Worm (Caenorhabditis elegans) whole organism, young adult: ENCODE measurements around the gene glb-15.

ENCODE experiments used
- C17E4.6 ChIP-seq: fragments of 200-800 bp; sonication (Bioruptor generic); IDR thresholded peaks from 2 replicates; pipeline ENCODE4 v1.3.6; 2022; ENCODE audit warnings: missing genetic modification reagents, missing genetic modification characterization, missing compliant biosample characterization
- F10E7.11 ChIP-seq: sonication (generic microtip); optimal IDR thresholded peaks from 2 replicates; lab custom pipeline; 2017; ENCODE audit warnings: mild to moderate bottlenecking, missing genetic modification characterization, moderate library complexity, missing compliant biosample characterization
- F22D6.2 ChIP-seq: sonication (generic microtip); optimal IDR thresholded peaks from 2 replicates; lab custom pipeline; 2016; ENCODE audit warnings: mild to moderate bottlenecking, missing genetic modification characterization, missing compliant biosample characterization
- F33H1.4 ChIP-seq: fragments of 200-800 bp; sonication (Bioruptor generic); IDR thresholded peaks from 2 replicates; pipeline ENCODE4 v1.3.6; 2022; ENCODE audit warnings: missing genetic modification reagents, missing genetic modification characterization, missing compliant biosample characterization
- F57A8.1 ChIP-seq: fragments of 200-800 bp; sonication (Bioruptor generic); optimal IDR thresholded peaks from 2 replicates; lab custom pipeline; 2018; ENCODE audit warnings: mild to moderate bottlenecking, missing genetic modification characterization, moderate library complexity, missing compliant biosample characterization
- T07F8.4 ChIP-seq: sonication (generic microtip); optimal IDR thresholded peaks from 2 replicates; lab custom pipeline; 2016; ENCODE audit warnings: mild to moderate bottlenecking, missing genetic modification characterization, moderate library complexity, missing compliant biosample characterization
- Y56A3A.18 ChIP-seq: fragments of 200-800 bp; sonication (Bioruptor generic); IDR thresholded peaks from 2 replicates; pipeline ENCODE4 v1.3.6; 2022; ENCODE audit warnings: missing genetic modification reagents, missing genetic modification characterization, missing compliant biosample characterization
- Y95B8A.8 ChIP-seq: fragments of 200-800 bp; sonication (Bioruptor generic); IDR thresholded peaks from 2 replicates; pipeline ENCODE4 v1.3.6; 2022; ENCODE audit warnings: missing genetic modification reagents, missing genetic modification characterization, missing compliant biosample characterization
- ZK185.1 ChIP-seq: sonication (generic microtip); optimal IDR thresholded peaks from 2 replicates; lab custom pipeline; 2016; ENCODE audit warnings: mild to moderate bottlenecking, missing genetic modification characterization, missing compliant biosample characterization; ENCODE audit not compliant: poor library complexity, severe bottlenecking
- akir-1 ChIP-seq: fragments of 200-800 bp; sonication (Bioruptor generic); optimal IDR thresholded peaks from 2 replicates; lab custom pipeline; 2018; ENCODE audit warnings: mild to moderate bottlenecking, missing genetic modification characterization, moderate library complexity, missing compliant biosample characterization
- ama-1 ChIP-seq, 3 experiments: fragments of 150-350 bp in 1 of 3; sonication (generic microtip) in 2 of 3; optimal IDR thresholded peaks; 2 replicates each; lab custom pipeline; 2014 to 2018; ENCODE audit warnings: missing biosample characterization in 2 of 3, missing genetic modification characterization in 2 of 3, missing genetic modification reagents in 2 of 3
- atf-7 ChIP-seq: sonication (generic microtip); optimal IDR thresholded peaks from 2 replicates; lab custom pipeline; 2017; ENCODE audit warnings: mild to moderate bottlenecking, missing genetic modification characterization, missing compliant biosample characterization
- dox-1 ChIP-seq: fragments of 200-800 bp; sonication (Bioruptor generic); IDR thresholded peaks from 2 replicates; pipeline ENCODE4 v1.3.6; 2022; ENCODE audit warnings: missing genetic modification reagents, missing genetic modification characterization, missing compliant biosample characterization
- ekl-4 ChIP-seq: fragments of 200-800 bp; sonication (Bioruptor generic); IDR thresholded peaks from 2 replicates; pipeline ENCODE4 v1.3.6; 2022; ENCODE audit warnings: missing genetic modification reagents, missing genetic modification characterization, missing compliant biosample characterization
- fkh-3 ChIP-seq: sonication (generic microtip); optimal IDR thresholded peaks from 2 replicates; lab custom pipeline; 2016; ENCODE audit warnings: mild to moderate bottlenecking, missing genetic modification characterization, missing compliant biosample characterization
- him-1 ChIP-seq: sonication (generic microtip); optimal IDR thresholded peaks from 2 replicates; lab custom pipeline; 2016; ENCODE audit warnings: missing genotype, missing genetic modification reagents, missing genetic modification characterization, missing compliant biosample characterization
- hlh-12 ChIP-seq: sonication (generic microtip); optimal IDR thresholded peaks from 2 replicates; lab custom pipeline; 2016; ENCODE audit warnings: missing genetic modification characterization, missing compliant biosample characterization
- hlh-26 ChIP-seq: fragments of 200-800 bp; sonication (Bioruptor generic); conservative IDR thresholded peaks from 2 replicates; pipeline ENCODE4 v1.3.6; 2022; ENCODE audit warnings: missing genetic modification reagents, missing genetic modification characterization, missing compliant biosample characterization
- hmg-20 ChIP-seq: fragments of 200-800 bp; sonication (Bioruptor generic); IDR thresholded peaks from 2 replicates; pipeline ENCODE4 v1.3.6; 2022; ENCODE audit warnings: missing genetic modification reagents, missing genetic modification characterization, missing compliant biosample characterization
- hrde-1 ChIP-seq: sonication (generic microtip); optimal IDR thresholded peaks from 2 replicates; lab custom pipeline; 2016; ENCODE audit warnings: missing genetic modification characterization, mild to moderate bottlenecking, missing compliant biosample characterization, moderate library complexity, missing genotype, missing genetic modification reagents, borderline replicate concordance
- lag-1 ChIP-seq: fragments of 200-800 bp; sonication (Bioruptor generic); IDR thresholded peaks from 2 replicates; pipeline ENCODE4 v1.3.6; 2022; ENCODE audit warnings: missing genetic modification reagents, missing genetic modification characterization, missing compliant biosample characterization
- let-607 ChIP-seq, 2 experiments: fragments of 200-800 bp in 1 of 2; sonication (Bioruptor generic) in 1 of 2; sonication (generic microtip) in 1 of 2; optimal IDR thresholded peaks; 2 replicates each; lab custom pipeline; 2016 to 2018; ENCODE audit warnings: mild to moderate bottlenecking in 2 of 2, missing compliant biosample characterization in 2 of 2, missing genetic modification characterization in 2 of 2, moderate library complexity in 2 of 2, missing genotype in 1 of 2
- lin-26 ChIP-seq: fragments of 200-800 bp; sonication (Bioruptor generic); IDR thresholded peaks from 2 replicates; pipeline ENCODE4 v1.3.6; 2022; ENCODE audit warnings: missing genetic modification reagents, missing genetic modification characterization, missing compliant biosample characterization
- lin-35 ChIP-seq, 3 experiments: fragments of 150-350 bp in 2 of 3; sonication (generic microtip) in 1 of 3; optimal IDR thresholded peaks; 2 replicates each; lab custom pipeline; 2014 to 2018; ENCODE audit warnings: missing biosample characterization in 3 of 3, missing genetic modification characterization in 3 of 3, missing genetic modification reagents in 3 of 3
- lin-54 ChIP-seq: fragments of 200-800 bp; sonication (Bioruptor generic); optimal IDR thresholded peaks from 2 replicates; lab custom pipeline; 2018; ENCODE audit warnings: mild to moderate bottlenecking, missing genetic modification characterization, missing compliant biosample characterization
- madf-10 ChIP-seq: sonication (generic microtip); optimal IDR thresholded peaks from 2 replicates; lab custom pipeline; 2016; ENCODE audit warnings: mild to moderate bottlenecking, missing genetic modification characterization, missing compliant biosample characterization
- madf-3 ChIP-seq: fragments of 200-800 bp; sonication (Bioruptor generic); IDR thresholded peaks from 2 replicates; pipeline ENCODE4 v1.3.6; 2022; ENCODE audit warnings: missing genetic modification reagents, missing genetic modification characterization, missing compliant biosample characterization
- madf-6 ChIP-seq: fragments of 200-800 bp; sonication (Bioruptor generic); IDR thresholded peaks from 2 replicates; pipeline ENCODE4 v1.3.6; 2022; ENCODE audit warnings: missing genetic modification reagents, missing genetic modification characterization, missing compliant biosample characterization
- nfya-1 ChIP-seq: sonication (generic microtip); optimal IDR thresholded peaks from 2 replicates; lab custom pipeline; 2017; ENCODE audit warnings: antibody characterized with exemption, missing compliant biosample characterization, missing genetic modification characterization, borderline replicate concordance; ENCODE audit not compliant: insufficient read depth
- nhr-120 ChIP-seq: fragments of 200-800 bp; sonication (Bioruptor generic); IDR thresholded peaks from 2 replicates; pipeline ENCODE4 v1.3.6; 2022; ENCODE audit warnings: missing genetic modification characterization, missing compliant biosample characterization
- nhr-80 ChIP-seq: sonication (generic microtip); optimal IDR thresholded peaks from 2 replicates; lab custom pipeline; 2016; ENCODE audit warnings: missing genetic modification characterization, missing compliant biosample characterization
- rpc-1 ChIP-seq, 2 experiments: fragments of 150-350 bp in 1 of 2; sonication (generic microtip) in 1 of 2; optimal IDR thresholded peaks; 2 replicates each; lab custom pipeline; 2014 to 2018; ENCODE audit warnings: missing biosample characterization in 1 of 2, missing genetic modification characterization in 1 of 2, missing genetic modification reagents in 1 of 2, missing genotype in 1 of 2
- snpc-1.1 ChIP-seq: sonication (generic microtip); optimal IDR thresholded peaks from 2 replicates; lab custom pipeline; 2017; ENCODE audit warnings: missing genetic modification characterization, mild to moderate bottlenecking, missing compliant biosample characterization, antibody characterized with exemption, moderate library complexity, missing genotype, missing genetic modification reagents; ENCODE audit not compliant: insufficient read depth
- tlf-1 ChIP-seq: fragments of 200-800 bp; sonication (Bioruptor generic); optimal IDR thresholded peaks from 2 replicates; lab custom pipeline; 2018; ENCODE audit warnings: mild to moderate bottlenecking, missing genetic modification characterization, missing compliant biosample characterization
- xnd-1 ChIP-seq: sonication (generic microtip); optimal IDR thresholded peaks from 2 replicates; lab custom pipeline; 2016; ENCODE audit warnings: missing genotype, missing genetic modification reagents, missing genetic modification characterization, missing compliant biosample characterization
- zim-3 ChIP-seq: sonication (generic microtip); optimal IDR thresholded peaks from 2 replicates; lab custom pipeline; 2017; ENCODE audit warnings: mild to moderate bottlenecking, missing genetic modification characterization, moderate library complexity, missing compliant biosample characterization
- ztf-26 ChIP-seq: sonication (generic microtip); optimal IDR thresholded peaks from 2 replicates; lab custom pipeline; 2017; ENCODE audit warnings: missing genetic modification characterization, missing compliant biosample characterization
- ztf-3 ChIP-seq: fragments of 200-800 bp; sonication (Bioruptor generic); optimal IDR thresholded peaks from 2 replicates; lab custom pipeline; 2018; ENCODE audit warnings: mild to moderate bottlenecking, missing genetic modification characterization, missing compliant biosample characterization

glb-15 gene

DNA sequence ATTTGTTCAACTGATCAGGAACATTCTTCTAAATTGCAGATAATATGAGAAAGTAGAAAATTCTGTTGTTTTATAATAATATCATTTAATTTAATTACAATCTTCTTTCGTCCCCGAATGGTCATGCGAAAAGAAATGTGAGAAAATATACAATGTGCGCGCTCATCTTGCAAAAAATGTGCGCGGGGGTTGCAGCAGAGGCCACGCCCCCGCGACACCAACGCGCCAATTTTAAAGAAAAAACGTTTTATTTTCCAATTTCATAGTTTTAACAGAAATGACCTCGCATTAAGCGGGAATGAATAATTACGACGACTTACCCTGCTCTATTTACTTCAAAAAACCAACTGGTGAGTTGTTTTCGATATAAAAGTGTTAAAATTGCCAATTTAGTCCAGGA lies 7.6 kb downstream of the glb-15 start, which contains the start of gene sas-5 (continued):
- TF ChIP-seq lin-54 (GFP tag; lab: Kevin White, UChicago) = peak; percentile 87
- TF ChIP-seq ztf-3 (GFP tag; lab: Kevin White, UChicago) = no peak
- TF ChIP-seq lin-26 = peak; percentile 35; the same call in 1 of the 2 replicates
- TF ChIP-seq lag-1 (GFP tag; lab: Robert Waterston, UW) = no peak
- peak; percentile 73 for TF ChIP-seq ZK185.1 (tag; lab: Kevin White, UChicago)
- 0 out of 2 replicates have a peak, but pooled peaks have one; percentile 25 for TF ChIP-seq Y95B8A.8 (GFP tag; lab: Robert Waterston, UW)
- peak; percentile 40 for TF ChIP-seq rpc-1 (optimal IDR thresholded peaks at IDR 0.05; lab: Kevin White, UChicago)
- TF ChIP-seq rpc-1 (tag; optimal IDR thresholded peaks at IDR 0.05; lab: Kevin White, UChicago) = no peak
- no peak for TF ChIP-seq fkh-3 (tag; lab: Kevin White, UChicago)
- no peak for TF ChIP-seq hlh-26 (GFP tag; lab: Robert Waterston, UW)
- TF ChIP-seq ekl-4 (GFP tag; lab: Robert Waterston, UW) = peak; percentile 78
- peak; percentile 29 for TF ChIP-seq nhr-80 (tag; lab: Kevin White, UChicago)

DNA sequence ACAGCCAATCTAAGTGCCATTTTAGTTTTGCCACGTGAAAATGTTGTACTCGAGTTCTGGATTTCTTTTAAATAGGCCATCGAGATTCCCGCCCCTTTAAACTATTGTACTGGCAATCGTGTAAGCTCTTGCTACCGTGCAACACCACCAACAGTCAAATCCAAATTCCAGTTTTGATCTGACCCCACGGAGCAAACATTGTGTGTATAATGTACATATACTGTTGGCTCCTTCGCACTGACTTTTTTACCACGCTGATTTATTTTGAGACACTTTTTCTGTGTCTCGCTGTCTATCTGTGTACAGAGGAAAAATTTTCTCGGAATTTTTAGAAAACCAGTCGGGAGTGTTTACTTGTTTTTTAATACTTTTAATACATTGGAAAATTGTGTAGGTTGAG lies 8.0 kb downstream of the glb-15 start, which contains the start of gene piit-1:
Gene piit-1, minus strand, starts transcription at position 101 of the 400 bp plus-strand sequence.
- TF ChIP-seq tlf-1 (GFP tag; lab: Kevin White, UChicago) = no peak
- no peak for TF ChIP-seq fkh-3 (tag; lab: Kevin White, UChicago)
- TF ChIP-seq F33H1.4 (GFP tag; lab: Robert Waterston, UW) = no peak
- no peak for TF ChIP-seq nhr-120 (GFP tag; lab: Robert Waterston, UW)
- no peak for TF ChIP-seq F57A8.1
- TF ChIP-seq xnd-1 (tag; lab: Kevin White, UChicago) = no peak
- no peak for TF ChIP-seq madf-10 (tag; lab: Kevin White, UChicago)
- TF ChIP-seq F22D6.2 (tag; lab: Kevin White, UChicago) = no peak
- TF ChIP-seq dox-1 (GFP tag; lab: Robert Waterston, UW) = no peak
- no peak for TF ChIP-seq him-1 (tag; lab: Kevin White, UChicago)
- no peak for TF ChIP-seq ztf-26 (tag; lab: Kevin White, UChicago)
- no peak for TF ChIP-seq madf-6 (GFP tag; lab: Robert Waterston, UW)
- no peak for TF ChIP-seq nfya-1 (tag; lab: Kevin White, UChicago)
- no peak for TF ChIP-seq lin-35 (GFP tag; optimal IDR thresholded peaks at IDR 0.05; lab: Kevin White, UChicago)
- no peak for TF ChIP-seq lin-26
- no peak for TF ChIP-seq zim-3 (tag; lab: Kevin White, UChicago)
- TF ChIP-seq madf-3 = no peak

- TF ChIP-seq C17E4.6 = no peak
- no peak for TF ChIP-seq lin-35 (GFP tag; optimal IDR thresholded peaks at IDR 0.05; lab: Kevin White, UChicago)
- no peak for TF ChIP-seq ama-1 (optimal IDR thresholded peaks at IDR 0.05; lab: Kevin White, UChicago)
- TF ChIP-seq ama-1 (GFP tag; optimal IDR thresholded peaks at IDR 0.05; lab: Kevin White, UChicago) = no peak
- TF ChIP-seq hrde-1 = no peak
- TF ChIP-seq hmg-20 (GFP tag; lab: Robert Waterston, UW) = no peak
- no peak for TF ChIP-seq hlh-12 (tag; lab: Kevin White, UChicago)
- TF ChIP-seq snpc-1.1 (tag; lab: Kevin White, UChicago) = no peak
- TF ChIP-seq akir-1 = no peak
- no peak for TF ChIP-seq atf-7 (tag; lab: Kevin White, UChicago)
- TF ChIP-seq let-607 (tag; optimal IDR thresholded peaks at IDR 0.05; lab: Kevin White, UChicago) = no peak
- TF ChIP-seq F10E7.11 (tag; lab: Kevin White, UChicago) = no peak
- TF ChIP-seq Y56A3A.18 (GFP tag; lab: Robert Waterston, UW) = no peak
- no peak for TF ChIP-seq T07F8.4 (tag; lab: Kevin White, UChicago)
These were observed 11.6 kb downstream of the glb-15 start, which contains the start of gene idpp-16 for ce11 chrV:11606424-11606823. Gene idpp-16 (minus strand): TSS chrV:11606524.
